Fruit fly (Drosophila melanogaster): ENCODE data around the gene Sfp65A.

dm6 chr3L:6317494-6317893 lies 32.6 kb upstream of the Sfp65A start:
- no peak for TF ChIP-seq Hr38 (GFP tag; optimal IDR thresholded peaks at IDR 0.05)
- no peak for TF ChIP-seq fkh (GFP tag; optimal IDR thresholded peaks at IDR 0.05)
- TF ChIP-seq Blimp-1 (GFP tag; optimal IDR thresholded peaks at IDR 0.05): no peak
- no peak for TF ChIP-seq CG7368 (GFP tag; optimal IDR thresholded peaks at IDR 0.05)
